Worm (Caenorhabditis elegans): Measurements from ENCODE around the gene npr-11.

DNA sequence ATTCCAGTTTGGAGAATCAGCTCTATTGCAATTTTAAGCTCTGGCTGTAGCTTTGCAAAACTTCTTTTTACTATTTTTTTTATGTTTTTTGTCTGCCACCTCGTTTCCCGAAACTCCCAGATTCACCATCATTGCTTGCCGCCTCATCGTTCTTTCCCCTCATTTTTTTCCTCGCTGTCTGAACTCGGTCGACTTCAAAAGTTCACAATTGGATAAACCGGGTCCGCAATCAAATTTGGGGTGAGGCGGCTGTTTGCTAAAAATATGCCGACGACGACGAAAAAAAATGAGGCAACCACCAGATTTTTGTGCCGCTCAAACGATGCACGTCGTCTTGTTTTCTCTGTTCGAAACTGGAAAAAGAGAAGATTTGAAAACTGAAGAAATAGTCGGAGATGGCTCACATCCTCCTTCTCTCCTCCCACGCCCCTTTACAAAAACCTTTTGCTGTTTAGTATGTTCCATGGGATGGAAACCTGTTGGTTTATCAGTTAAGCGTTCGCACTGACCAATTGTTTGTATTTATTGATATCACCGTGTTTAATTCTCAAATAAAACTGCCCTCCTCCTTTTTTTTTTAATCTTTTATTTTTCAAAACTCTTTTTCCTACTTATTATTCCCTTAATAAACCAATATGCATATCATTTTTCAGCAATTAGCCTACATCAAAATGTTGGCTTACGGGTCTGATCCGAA lies 39.3 kb upstream of the npr-11 start, which contains the start of gene dop-4:
- no peak for TF ChIP-seq ceh-82 (tag; optimal IDR thresholded peaks at IDR 0.05)
- TF ChIP-seq R02D3.7 (tag; optimal IDR thresholded peaks at IDR 0.05): no peak
